Worm (Caenorhabditis elegans): ENCODE measurements around the gene C06C3.12.

C06C3.12 gene

DNA sequence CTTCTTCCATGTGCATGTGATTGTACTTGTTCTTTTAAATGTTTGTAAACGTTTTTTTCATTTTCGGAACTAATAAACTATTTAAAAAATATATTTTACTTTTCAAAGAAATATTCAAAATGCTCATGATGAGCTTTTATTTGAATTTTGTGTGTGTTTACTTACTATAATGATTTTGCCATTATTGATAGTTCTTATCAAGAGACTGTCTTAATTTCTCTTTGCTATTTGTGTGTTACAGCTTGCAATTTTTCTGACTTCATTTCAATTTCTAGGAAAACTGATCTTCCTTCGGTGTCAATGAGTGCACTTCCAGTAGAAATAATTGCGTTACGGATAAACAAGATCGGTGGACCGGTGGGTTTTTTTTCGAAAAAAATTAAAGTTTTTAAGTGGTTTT, at the start of gene C06C3.12:
Gene C06C3.12, plus strand, starts transcription at position 301 of the 400 bp plus-strand sequence.
- TF ChIP-seq pag-3 (tag; optimal IDR thresholded peaks at IDR 0.05; ENCODE audit: borderline replicate concordance, insufficient read depth) = no peak
- no peak for TF ChIP-seq mdl-1 (tag; optimal IDR thresholded peaks at IDR 0.05)

DNA sequence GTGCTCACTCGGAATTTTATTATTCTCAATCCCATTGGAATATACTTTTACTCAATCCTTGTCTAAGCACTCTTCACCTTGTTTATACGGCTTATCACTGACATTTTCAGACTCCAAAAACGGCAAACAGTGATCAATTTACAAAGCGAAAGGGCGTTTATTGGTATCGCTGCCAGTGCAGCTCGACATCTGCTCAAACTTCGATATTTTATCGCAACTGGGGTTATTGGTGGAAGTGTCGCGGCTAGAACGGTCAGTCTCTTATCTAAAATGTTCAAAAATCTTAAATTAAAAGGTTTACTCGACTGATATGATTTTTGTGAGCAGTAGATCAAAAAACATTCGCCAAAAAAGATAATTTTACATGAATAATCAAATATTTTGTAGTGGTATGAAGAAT, 49.4 kb upstream of the C06C3.12 start:
- peak; percentile 20 for TF ChIP-seq elt-2 (tag; optimal IDR thresholded peaks at IDR 0.05)
- no peak for TF ChIP-seq mab-9 (GFP tag; IDR thresholded peaks at IDR 0.05)

DNA sequence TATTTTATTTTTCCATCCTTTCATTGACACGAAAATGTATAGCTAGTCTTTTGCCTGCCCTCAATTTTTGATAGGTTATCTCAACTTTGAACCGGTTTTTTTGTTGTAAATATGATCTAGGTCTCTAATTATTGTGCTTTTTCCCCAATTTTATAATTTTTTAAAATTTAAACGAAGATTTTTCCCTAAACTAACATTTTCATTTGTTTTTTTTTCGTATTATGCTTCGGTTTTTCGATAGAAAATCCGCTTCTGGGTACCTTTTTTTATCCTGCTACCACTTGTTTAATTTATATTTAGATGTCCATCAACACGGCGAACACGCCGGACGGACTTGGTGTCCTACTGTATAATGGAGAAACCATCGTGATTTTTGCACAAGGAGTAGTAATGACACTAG, 45.4 kb upstream of the C06C3.12 start, which contains the start of gene wbp-2:
Gene wbp-2, plus strand, starts transcription at position 301 of the 400 bp plus-strand sequence.
- TF ChIP-seq nhr-20 (tag; optimal IDR thresholded peaks at IDR 0.05) (no peak), rnt-1 (tag; optimal IDR thresholded peaks at IDR 0.05) (no peak), C34B4.2 (tag; optimal IDR thresholded peaks at IDR 0.05) (no peak), irx-1 (tag; optimal IDR thresholded peaks at IDR 0.05) (no peak), C04F5.9 (tag; optimal IDR thresholded peaks at IDR 0.05) (no peak)

DNA sequence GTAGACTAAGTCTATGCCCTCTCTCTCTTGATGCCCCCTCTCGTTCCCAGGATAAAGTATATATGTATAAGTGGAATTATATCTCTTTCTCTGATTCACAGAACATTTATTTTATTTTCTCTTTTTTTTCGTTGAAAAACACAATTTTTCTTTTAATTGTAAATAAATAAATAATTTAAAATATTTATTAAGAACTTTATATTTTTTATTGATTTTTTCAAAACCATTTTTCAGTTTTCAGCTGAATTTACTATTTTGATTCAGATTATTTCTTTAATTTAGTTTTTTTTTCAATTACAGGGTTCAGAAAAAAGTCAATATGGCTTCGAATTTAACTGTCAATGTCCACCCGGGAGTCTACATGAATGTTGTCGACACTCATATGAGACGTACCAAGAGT, 43.6 kb upstream of the C06C3.12 start, which contains the start of gene eif-3.F:
Gene eif-3.F, plus strand, starts transcription at position 301 of the 400 bp plus-strand sequence.
- no peak for TF ChIP-seq swsn-7 (tag; optimal IDR thresholded peaks at IDR 0.05)
- no peak for TF ChIP-seq unc-98 (GFP tag; IDR thresholded peaks at IDR 0.05)
- TF ChIP-seq nhr-12 (tag; optimal IDR thresholded peaks at IDR 0.05) = no peak
- no peak for TF ChIP-seq xbp-1 (tag; optimal IDR thresholded peaks at IDR 0.05)
- TF ChIP-seq hlh-17 (GFP tag; optimal IDR thresholded peaks at IDR 0.05; ENCODE audit: borderline replicate concordance) = no peak
- TF ChIP-seq nhr-20 (tag; optimal IDR thresholded peaks at IDR 0.05) = no peak
- no peak for TF ChIP-seq pqm-1 (tag; optimal IDR thresholded peaks at IDR 0.05)
- no peak for TF ChIP-seq zip-4 (GFP tag; optimal IDR thresholded peaks at IDR 0.05)
- no peak for TF ChIP-seq fkh-8 (tag; optimal IDR thresholded peaks at IDR 0.05)
- no peak for TF ChIP-seq elt-2 (tag; optimal IDR thresholded peaks at IDR 0.05)
- TF ChIP-seq ceh-88 (GFP tag; IDR thresholded peaks at IDR 0.05) = no peak
- no peak for TF ChIP-seq ztf-11 (tag; optimal IDR thresholded peaks at IDR 0.05)
- TF ChIP-seq pag-3 (tag; optimal IDR thresholded peaks at IDR 0.05; ENCODE audit: borderline replicate concordance, insufficient read depth) = no peak
- TF ChIP-seq unc-130 (tag; optimal IDR thresholded peaks at IDR 0.05) = no peak
- no peak for TF ChIP-seq sox-4 (tag; optimal IDR thresholded peaks at IDR 0.05)
- no peak for TF ChIP-seq rnt-1 (tag; optimal IDR thresholded peaks at IDR 0.05)
- TF ChIP-seq mep-1 (tag; optimal IDR thresholded peaks at IDR 0.05) = no peak

DNA sequence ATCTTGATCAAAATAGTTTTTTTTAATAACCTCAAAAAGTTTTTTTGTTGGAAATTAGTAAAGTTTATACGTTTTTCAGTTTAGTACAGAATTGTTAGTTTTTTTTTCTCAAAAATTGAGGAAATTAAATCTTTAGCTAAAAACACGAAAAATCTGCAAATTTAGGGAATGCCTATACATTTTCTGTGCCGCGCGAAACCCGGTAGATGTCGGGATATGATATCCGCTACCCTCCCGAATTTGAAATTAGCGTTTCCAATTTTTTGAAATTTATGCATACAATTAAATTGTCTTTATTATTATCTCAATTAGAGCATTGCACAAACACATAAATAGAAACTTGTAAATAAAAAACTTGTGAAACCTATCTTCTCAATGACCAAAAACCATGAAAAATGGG, 41.9 kb upstream of the C06C3.12 start:
- TF ChIP-seq C04F5.9 (tag; optimal IDR thresholded peaks at IDR 0.05) = no peak
- no peak for TF ChIP-seq nhr-12 (tag; optimal IDR thresholded peaks at IDR 0.05)
- TF ChIP-seq efl-1 (optimal IDR thresholded peaks at IDR 0.05) = no peak
- no peak for TF ChIP-seq efl-1 (GFP tag; optimal IDR thresholded peaks at IDR 0.05 in 1 of 2)
- no peak for TF ChIP-seq nhr-28 (tag; optimal IDR thresholded peaks at IDR 0.05)
- TF ChIP-seq unc-62 (GFP tag; optimal IDR thresholded peaks at IDR 0.05) = no peak
- TF ChIP-seq elt-2 (tag; optimal IDR thresholded peaks at IDR 0.05) = no peak
- no peak for TF ChIP-seq elt-3 (tag; optimal IDR thresholded peaks at IDR 0.05)
- TF ChIP-seq C16A3.4 (tag; optimal IDR thresholded peaks at IDR 0.05) = no peak
- no peak for TF ChIP-seq nhr-77 (tag; optimal IDR thresholded peaks at IDR 0.05)
- TF ChIP-seq unc-86 (tag; optimal IDR thresholded peaks at IDR 0.05) = no peak
- no peak for TF ChIP-seq egl-27 (tag; optimal IDR thresholded peaks at IDR 0.05)

DNA sequence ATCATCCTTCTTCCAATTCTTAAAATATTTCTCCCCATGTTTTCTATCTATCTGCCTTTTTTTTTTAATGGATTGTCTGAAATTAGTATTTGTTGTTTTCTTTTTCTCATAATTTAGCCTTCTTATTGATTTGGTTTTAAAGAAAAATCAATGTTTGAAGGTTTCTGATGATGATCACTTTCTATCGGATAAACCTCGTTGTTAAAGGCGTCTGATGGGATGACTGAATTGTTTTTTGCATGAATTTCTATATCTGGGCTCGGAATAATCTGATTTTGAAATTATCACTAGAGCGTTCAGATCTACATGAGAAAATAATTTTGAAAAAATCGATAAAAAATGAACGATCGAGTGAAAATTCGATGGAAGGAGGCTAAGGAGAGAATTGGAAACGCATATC, 41.2 kb upstream of the C06C3.12 start, which contains the start of gene scp-1:
Gene scp-1, plus strand, starts transcription at position 301 of the 400 bp plus-strand sequence.
- TF ChIP-seq sup-37 (GFP tag; optimal IDR thresholded peaks at IDR 0.05) (no peak), nhr-19 (GFP tag; conservative IDR thresholded peaks at IDR 0.05) (no peak), tlp-1 (tag; optimal IDR thresholded peaks at IDR 0.05) (no peak), ceh-82 (tag; optimal IDR thresholded peaks at IDR 0.05) (no peak), nhr-71 (tag; optimal IDR thresholded peaks at IDR 0.05) (no peak), ztf-4 (tag; optimal IDR thresholded peaks at IDR 0.05) (no peak), unc-86 (tag; optimal IDR thresholded peaks at IDR 0.05) (no peak), C16A3.4 (tag; optimal IDR thresholded peaks at IDR 0.05) (no peak), vab-15 (tag; optimal IDR thresholded peaks at IDR 0.05) (no peak), mef-2 (tag; optimal IDR thresholded peaks at IDR 0.05) (no peak), snpc-4 (tag; optimal IDR thresholded peaks at IDR 0.05) (no peak), aly-2 (tag; optimal IDR thresholded peaks at IDR 0.05) (no peak)
